Worm (Caenorhabditis elegans) whole organism, L4 larva: ENCODE data around the gene F43G6.7.

Experiments
- Y48G9A.11 ChIP-seq: fragments of 200-800 bp; sonication (Bioruptor generic); IDR thresholded peaks from 2 replicates; pipeline ENCODE4 v1.3.6; 2022; ENCODE audit warnings: missing genetic modification reagents, missing genetic modification characterization, missing compliant biosample characterization
- dve-1 ChIP-seq: sonication (generic microtip); optimal IDR thresholded peaks from 2 replicates; lab custom pipeline; 2017; ENCODE audit warnings: antibody characterized with exemption, mild to moderate bottlenecking, missing genetic modification characterization, missing compliant biosample characterization; ENCODE audit not compliant: insufficient read depth
- hlh-30 ChIP-seq: sonication (generic microtip); optimal IDR thresholded peaks from 2 replicates; lab custom pipeline; 2017; ENCODE audit warnings: antibody characterized with exemption, mild to moderate bottlenecking, missing genetic modification characterization, missing compliant biosample characterization; ENCODE audit not compliant: insufficient read depth
- mdl-1 ChIP-seq, 2 experiments: fragments of 150-350 bp in 1 of 2; sonication (generic microtip) in 1 of 2; optimal IDR thresholded peaks; 2 replicates each; lab custom pipeline; 2014 to 2017; ENCODE audit warnings: missing biosample characterization in 2 of 2, missing genetic modification characterization in 2 of 2
- php-3 ChIP-seq: fragments of 200-800 bp; sonication (Bioruptor generic); IDR thresholded peaks from 2 replicates; pipeline ENCODE4 v1.3.6; 2022; ENCODE audit warnings: missing genetic modification reagents, missing genetic modification characterization, missing compliant biosample characterization

- TF ChIP-seq dve-1 (no peak), php-3 (no peak), hlh-30 (tag; lab: Kevin White, UChicago) (no peak), Y48G9A.11 (GFP tag; lab: Robert Waterston, UW) (no peak), mdl-1 (tag; optimal IDR thresholded peaks at IDR 0.05; lab: Kevin White, UChicago) (no peak)
Observed at ce11 chrII:11808979-11809378, 1.6 kb upstream of the F43G6.7 start, which contains the start of gene F43G6.10.
